Fruit fly (Drosophila melanogaster): Measurements from ENCODE around the gene CG15771.

The CG15771 gene

dm6 chrX:5735268-5735941 is 20.0 kb upstream of the CG15771 start (continued):
- TF ChIP-seq CG4730 (GFP tag; IDR thresholded peaks at IDR 0.05) (peak; percentile 66), Ets97D (GFP tag; optimal IDR thresholded peaks at IDR 0.05) (peak; percentile 10), CG11093 (GFP tag; IDR thresholded peaks at IDR 0.05) (peak; percentile 41; the same call in 1 of the 3 replicates), CG17912 (GFP tag; optimal IDR thresholded peaks at IDR 0.05) (no peak), Hr78 (GFP tag; optimal IDR thresholded peaks at IDR 0.05) (peak in 1 of 2 experiments; percentile 33), dati (GFP tag; IDR thresholded peaks at IDR 0.05) (no peak), CG12299 (tag; optimal IDR thresholded peaks at IDR 0.05) (peak; percentile 61), twi (tag; optimal IDR thresholded peaks at IDR 0.05) (peak; percentile 47), CG5245 (GFP tag; optimal IDR thresholded peaks at IDR 0.05) (peak; percentile 63), CG6854 (GFP tag; optimal IDR thresholded peaks at IDR 0.05) (peak; percentile 2), CG18764 (GFP tag; optimal IDR thresholded peaks at IDR 0.05) (peak; percentile 26), seq (GFP tag; IDR thresholded peaks at IDR 0.05) (peak; percentile 71), CG1832 (GFP tag; optimal IDR thresholded peaks at IDR 0.05) (no peak), vnd (GFP tag; IDR thresholded peaks at IDR 0.05; ENCODE audit: partially characterized antibody) (no peak), shn (GFP tag; optimal IDR thresholded peaks at IDR 0.05) (no peak), CG10274 (GFP tag; optimal IDR thresholded peaks at IDR 0.05) (no peak), cad (GFP tag; optimal IDR thresholded peaks at IDR 0.05) (no peak), ase (GFP tag; IDR thresholded peaks at IDR 0.05) (peak; percentile 67; the same call in 2 of the 3 replicates), Dp (GFP tag; optimal IDR thresholded peaks at IDR 0.05) (no peak), gcm2 (GFP tag; optimal IDR thresholded peaks at IDR 0.05) (no peak), B-H2 (GFP tag; optimal IDR thresholded peaks at IDR 0.05) (no peak), Eip74EF (GFP tag; optimal IDR thresholded peaks at IDR 0.05) (peak in 1 of 2 experiments; percentile 77), E2f1 (GFP tag; IDR thresholded peaks at IDR 0.05) (peak; percentile 57), CG13123 (GFP tag; optimal IDR thresholded peaks at IDR 0.05) (peak; percentile 14), NfI (GFP tag; optimal IDR thresholded peaks at IDR 0.05) (peak; percentile 71), Side (GFP tag; optimal IDR thresholded peaks at IDR 0.05) (peak; percentile 31), Oli (tag; optimal IDR thresholded peaks at IDR 0.05) (peak; percentile 86), hbn (GFP tag; IDR thresholded peaks at IDR 0.05; ENCODE audit: partially characterized antibody) (no peak), D19B (GFP tag; optimal IDR thresholded peaks at IDR 0.05) (no peak), Sox102F (GFP tag; optimal IDR thresholded peaks at IDR 0.05) (peak; percentile 88), kay (GFP tag; optimal IDR thresholded peaks at IDR 0.05) (peak; percentile 33), Meics (GFP tag; optimal IDR thresholded peaks at IDR 0.05) (peak; percentile 56), cato (GFP tag; optimal IDR thresholded peaks at IDR 0.05; ENCODE audit: borderline replicate concordance) (no peak), CG13624 (GFP tag; optimal IDR thresholded peaks at IDR 0.05) (peak; percentile 49), Ssrp (tag; optimal IDR thresholded peaks at IDR 0.05) (peak; percentile 75), CG2199 (GFP tag; IDR thresholded peaks at IDR 0.05) (no peak; the same call in 2 of the 3 replicates), Lim3 (GFP tag; IDR thresholded peaks at IDR 0.05) (no peak), tap (tag; optimal IDR thresholded peaks at IDR 0.05) (peak; percentile 74), CG10654 (GFP tag; optimal IDR thresholded peaks at IDR 0.05) (peak; percentile 48), CG12236 (GFP tag; optimal IDR thresholded peaks at IDR 0.05) (peak; percentile 15), sc (optimal IDR thresholded peaks at IDR 0.05) (no peak), sc (GFP tag; optimal IDR thresholded peaks at IDR 0.05) (no peak), CG34422 (GFP tag; IDR thresholded peaks at IDR 0.05) (peak; percentile 81), ac (GFP tag; optimal IDR thresholded peaks at IDR 0.05) (no peak), CG2889 (GFP tag; IDR thresholded peaks at IDR 0.05) (peak; percentile 72; the same call in 2 of the 3 replicates), CG8359 (GFP tag; optimal IDR thresholded peaks at IDR 0.05; ENCODE audit: borderline replicate concordance) (peak; percentile 21), schlank (tag; optimal IDR thresholded peaks at IDR 0.05) (peak; percentile 61), trh (GFP tag; optimal IDR thresholded peaks at IDR 0.05) (no peak), az2 (GFP tag; optimal IDR thresholded peaks at IDR 0.05) (peak; percentile 75)

Data from whole organism, embryonic.